Fruit fly (Drosophila melanogaster): ENCODE measurements around the gene c12.2.
A peak's percentile ranks its signal among the peaks of the same experiment; 100 is the strongest.

- TF ChIP-seq CG8478 (optimal IDR thresholded peaks at IDR 0.05) (no peak), CTCF (optimal IDR thresholded peaks at IDR 0.05) (peak; percentile 58 to 69)
Observed at dm6 chrX:9282783-9283289, 36.3 kb upstream of the c12.2 start, which contains the start of gene c11.1.
